Worm (Caenorhabditis elegans): ENCODE measurements around the gene phy-3.

The phy-3 gene

ce11 chrV:16861719-16862118 lies 28.8 kb downstream of the phy-3 start, which contains the start of the genes clec-32 and clec-24:
TSS of gene clec-32 (minus strand) at chrV:16861819.
TSS of gene clec-24 (plus strand) at chrV:16862012.
- no peak for TF ChIP-seq unc-62 (GFP tag; optimal IDR thresholded peaks at IDR 0.05)

- TF ChIP-seq unc-62 (GFP tag; optimal IDR thresholded peaks at IDR 0.05), result no peak
These were observed 32.4 kb downstream of the phy-3 start, which contains the start of gene clec-28 for ce11 chrV:16865404-16865803. TSS of gene clec-28 (plus strand) at chrV:16865704.

ce11 chrV:16869740-16870139 lies 36.8 kb downstream of the phy-3 start, which contains the start of gene clec-33:
TSS of gene clec-33 (minus strand) at chrV:16869840.
- TF ChIP-seq unc-62 (GFP tag; optimal IDR thresholded peaks at IDR 0.05), result no peak

- TF ChIP-seq unc-62 (GFP tag; optimal IDR thresholded peaks at IDR 0.05), result no peak
These were observed 38.4 kb downstream of the phy-3 start, which contains the start of gene thn-4 for ce11 chrV:16871387-16871786. TSS of gene thn-4 (minus strand) at chrV:16871487.

ce11 chrV:16873642-16874041 lies 40.7 kb downstream of the phy-3 start, which contains the start of gene srw-23:
TSS of gene srw-23 (plus strand) at chrV:16873942.
- TF ChIP-seq unc-62 (GFP tag; optimal IDR thresholded peaks at IDR 0.05), result no peak

ce11 chrV:16874966-16875365 lies 42.0 kb downstream of the phy-3 start, which contains the start of gene F49A5.10:
TSS of gene F49A5.10 (plus strand) at chrV:16875266.
- no peak for TF ChIP-seq unc-62 (GFP tag; optimal IDR thresholded peaks at IDR 0.05)

ce11 chrV:16879532-16879931 lies 46.6 kb downstream of the phy-3 start:
- no peak for TF ChIP-seq unc-62 (GFP tag; optimal IDR thresholded peaks at IDR 0.05)

- TF ChIP-seq unc-62 (GFP tag; optimal IDR thresholded peaks at IDR 0.05), result no peak
These were observed 47.1 kb downstream of the phy-3 start, which contains the start of gene F09C6.3 for ce11 chrV:16880054-16880453. TSS of gene F09C6.3 (minus strand) at chrV:16880154.

- TF ChIP-seq unc-62 (GFP tag; optimal IDR thresholded peaks at IDR 0.05), result no peak
These were observed 47.7 kb downstream of the phy-3 start, which contains the start of gene F09C6.14 for ce11 chrV:16880679-16881078. TSS of gene F09C6.14 (plus strand) at chrV:16880979.

- TF ChIP-seq unc-62 (GFP tag; optimal IDR thresholded peaks at IDR 0.05), result no peak
These were observed 49.4 kb downstream of the phy-3 start, which contains the start of the genes F09C6.11 and F09C6.12 for ce11 chrV:16882260-16882918. TSS of gene F09C6.11 (minus strand) at chrV:16882310. TSS of gene F09C6.12 (plus strand) at chrV:16882868.

- TF ChIP-seq unc-62 (GFP tag; optimal IDR thresholded peaks at IDR 0.05), result no peak
These were observed 51.8 kb downstream of the phy-3 start, which contains the start of gene F09C6.13 for ce11 chrV:16884744-16885143. TSS of gene F09C6.13 (plus strand) at chrV:16885044.

All from whole organism, dauer.